Worm (Caenorhabditis elegans) whole organism, L1 larva: Measurements from ENCODE around the gene scav-5.

ENCODE experiments used
- C16A3.4 ChIP-seq: fragments of 150-350 bp; optimal IDR thresholded peaks from 2 replicates; lab custom pipeline; 2014; ENCODE audit warnings: missing biosample characterization, missing genetic modification characterization
- C34B4.2 ChIP-seq: sonication (generic microtip); optimal IDR thresholded peaks from 2 replicates; lab custom pipeline; 2017; ENCODE audit warnings: mild to moderate bottlenecking, missing genetic modification characterization, missing compliant biosample characterization
- F16B12.6 ChIP-seq: fragments of 150-350 bp; optimal IDR thresholded peaks from 2 replicates; lab custom pipeline; 2014; ENCODE audit warnings: missing biosample characterization, missing genetic modification characterization
- aha-1 ChIP-seq: fragments of 150-350 bp; optimal IDR thresholded peaks from 2 replicates; lab custom pipeline; 2014; ENCODE audit warnings: missing biosample characterization, missing genetic modification characterization
- ama-1 ChIP-seq: fragments of 150-350 bp; optimal IDR thresholded peaks from 2 replicates; lab custom pipeline; 2014
- blmp-1 ChIP-seq: fragments of 150-350 bp; optimal IDR thresholded peaks from 2 replicates; lab custom pipeline; 2014; ENCODE audit warnings: missing biosample characterization, missing genetic modification characterization
- ceh-8 ChIP-seq: fragments of 200-800 bp; sonication (Bioruptor generic); optimal IDR thresholded peaks from 2 replicates; lab custom pipeline; 2018; ENCODE audit warnings: mild to moderate bottlenecking, missing genetic modification characterization, moderate library complexity, missing compliant biosample characterization
- ceh-82 ChIP-seq, 3 experiments: fragments of 150-350 bp in 1 of 3; sonication (generic microtip) in 2 of 3; optimal IDR thresholded peaks; 2 replicates each; lab custom pipeline; 2014 to 2017; ENCODE audit warnings: missing biosample characterization in 3 of 3, missing genetic modification characterization in 3 of 3
- dpl-1 ChIP-seq, 3 experiments: fragments of 150-350 bp in 2 of 3; sonication (generic microtip) in 1 of 3; optimal IDR thresholded peaks; 2 replicates each; lab custom pipeline; 2014 to 2017; ENCODE audit warnings: missing biosample characterization in 3 of 3, missing genetic modification characterization in 3 of 3, missing genetic modification reagents in 3 of 3
- dsc-1 ChIP-seq: sonication (generic microtip); optimal IDR thresholded peaks from 2 replicates; lab custom pipeline; 2016; ENCODE audit warnings: mild to moderate bottlenecking, missing genetic modification characterization, missing compliant biosample characterization
- efl-3 ChIP-seq: fragments of 200-800 bp; sonication (Bioruptor generic); optimal IDR thresholded peaks from 2 replicates; lab custom pipeline; 2018; ENCODE audit warnings: mild to moderate bottlenecking, missing genetic modification characterization, missing compliant biosample characterization
- fkh-10 ChIP-seq: sonication (generic microtip); optimal IDR thresholded peaks from 2 replicates; lab custom pipeline; 2017; ENCODE audit warnings: missing biosample characterization, missing genetic modification reagents, missing genetic modification characterization
- grh-1 ChIP-seq: fragments of 200-800 bp; sonication (Bioruptor generic); IDR thresholded peaks from 2 replicates; pipeline ENCODE4 v1.3.6; 2022; ENCODE audit warnings: missing genetic modification reagents, missing genetic modification characterization, missing compliant biosample characterization
- hlh-17 ChIP-seq: fragments of 200-800 bp; sonication (Bioruptor generic); optimal IDR thresholded peaks from 2 replicates; lab custom pipeline; 2018; ENCODE audit warnings: missing genetic modification characterization, mild to moderate bottlenecking, missing compliant biosample characterization, moderate library complexity, borderline replicate concordance
- hlh-4 ChIP-seq: sonication (generic microtip); optimal IDR thresholded peaks from 2 replicates; lab custom pipeline; 2016; ENCODE audit warnings: mild to moderate bottlenecking, missing genetic modification characterization, missing compliant biosample characterization
- hpl-2 ChIP-seq: fragments of 150-350 bp; optimal IDR thresholded peaks from 2 replicates; lab custom pipeline; 2014; ENCODE audit warnings: missing biosample characterization, missing genetic modification reagents, missing genetic modification characterization
- jun-1 ChIP-seq: fragments of 150-350 bp; optimal IDR thresholded peaks from 2 replicates; lab custom pipeline; 2014; ENCODE audit warnings: missing biosample characterization, missing genetic modification reagents, missing genetic modification characterization
- lin-14 ChIP-seq: fragments of 200-800 bp; sonication (Bioruptor generic); optimal IDR thresholded peaks from 2 replicates; lab custom pipeline; 2018; ENCODE audit warnings: mild to moderate bottlenecking, missing genetic modification characterization, moderate library complexity, missing compliant biosample characterization
- lin-35 ChIP-seq, 2 experiments: fragments of 150-350 bp; optimal IDR thresholded peaks; 2 replicates each; lab custom pipeline; 2014; ENCODE audit warnings: missing biosample characterization in 2 of 2, missing genetic modification characterization in 2 of 2, missing genetic modification reagents in 2 of 2
- lsy-2 ChIP-seq, 2 experiments: fragments of 150-350 bp; optimal IDR thresholded peaks; 2 replicates each; lab custom pipeline; 2014; ENCODE audit warnings: missing biosample characterization in 2 of 2, missing genetic modification characterization in 2 of 2
- nhr-11 ChIP-seq: fragments of 150-350 bp; optimal IDR thresholded peaks from 2 replicates; lab custom pipeline; 2014; ENCODE audit warnings: missing biosample characterization, missing genetic modification characterization
- nhr-12 ChIP-seq: sonication (generic microtip); optimal IDR thresholded peaks from 2 replicates; lab custom pipeline; 2017; ENCODE audit warnings: missing biosample characterization, missing genetic modification characterization
- nhr-20 ChIP-seq: sonication (generic microtip); optimal IDR thresholded peaks from 2 replicates; lab custom pipeline; 2016; ENCODE audit warnings: mild to moderate bottlenecking, missing genetic modification characterization, missing compliant biosample characterization
- nhr-237 ChIP-seq: fragments of 150-350 bp; optimal IDR thresholded peaks from 2 replicates; lab custom pipeline; 2014; ENCODE audit warnings: missing biosample characterization, missing genetic modification characterization
- nhr-28 ChIP-seq: fragments of 150-350 bp; optimal IDR thresholded peaks from 2 replicates; lab custom pipeline; 2014; ENCODE audit warnings: missing biosample characterization, missing genetic modification characterization
- nhr-47 ChIP-seq: sonication (generic microtip); optimal IDR thresholded peaks from 2 replicates; lab custom pipeline; 2016; ENCODE audit warnings: mild to moderate bottlenecking, missing genetic modification characterization, moderate library complexity, missing compliant biosample characterization
- nhr-71 ChIP-seq: sonication (generic microtip); optimal IDR thresholded peaks from 2 replicates; lab custom pipeline; 2016; ENCODE audit warnings: mild to moderate bottlenecking, missing genetic modification characterization, moderate library complexity, missing compliant biosample characterization
- nhr-77 ChIP-seq: fragments of 150-350 bp; optimal IDR thresholded peaks from 2 replicates; lab custom pipeline; 2014; ENCODE audit warnings: missing biosample characterization, missing genetic modification characterization
- nhr-90 ChIP-seq: sonication (generic microtip); optimal IDR thresholded peaks from 2 replicates; lab custom pipeline; 2016; ENCODE audit warnings: mild to moderate bottlenecking, missing genetic modification characterization, missing compliant biosample characterization; ENCODE audit not compliant: poor library complexity
- pax-3 ChIP-seq: fragments of 200-800 bp; sonication (Bioruptor generic); optimal IDR thresholded peaks from 2 replicates; lab custom pipeline; 2018; ENCODE audit warnings: mild to moderate bottlenecking, missing genetic modification characterization, moderate library complexity, missing compliant biosample characterization
- rnt-1 ChIP-seq: sonication (generic microtip); optimal IDR thresholded peaks from 2 replicates; lab custom pipeline; 2016; ENCODE audit warnings: mild to moderate bottlenecking, missing genetic modification characterization, moderate library complexity, missing compliant biosample characterization
- skn-1 ChIP-seq: fragments of 150-350 bp; optimal IDR thresholded peaks from 2 replicates; lab custom pipeline; 2014; ENCODE audit warnings: missing biosample characterization, missing genetic modification characterization
- sptf-1 ChIP-seq: fragments of 150-350 bp; optimal IDR thresholded peaks from 2 replicates; lab custom pipeline; 2014; ENCODE audit warnings: missing biosample characterization, missing genetic modification characterization
- swsn-7 ChIP-seq: sonication (generic microtip); optimal IDR thresholded peaks from 2 replicates; lab custom pipeline; 2016; ENCODE audit warnings: missing genetic modification characterization, missing compliant biosample characterization
- tbx-2 ChIP-seq: sonication (generic microtip); optimal IDR thresholded peaks from 2 replicates; lab custom pipeline; 2016; ENCODE audit warnings: missing genetic modification characterization, missing compliant biosample characterization
- unc-30 ChIP-seq: sonication (generic microtip); optimal IDR thresholded peaks from 2 replicates; lab custom pipeline; 2017; ENCODE audit warnings: missing biosample characterization, missing genetic modification characterization
- unc-62 ChIP-seq: fragments of 150-350 bp; optimal IDR thresholded peaks from 2 replicates; lab custom pipeline; 2014; ENCODE audit warnings: missing biosample characterization, missing genetic modification reagents, missing genetic modification characterization
- vab-15 ChIP-seq: sonication (generic microtip); optimal IDR thresholded peaks from 2 replicates; lab custom pipeline; 2017; ENCODE audit warnings: missing genotype, mild to moderate bottlenecking, missing genetic modification characterization, missing compliant biosample characterization
- xbp-1 ChIP-seq: sonication (generic microtip); optimal IDR thresholded peaks from 2 replicates; lab custom pipeline; 2016; ENCODE audit warnings: missing genetic modification characterization, missing compliant biosample characterization
- zip-4 ChIP-seq: fragments of 200-800 bp; sonication (Bioruptor generic); optimal IDR thresholded peaks from 2 replicates; lab custom pipeline; 2018; ENCODE audit warnings: mild to moderate bottlenecking, missing genetic modification characterization, moderate library complexity, missing compliant biosample characterization
- ztf-4 ChIP-seq: fragments of 150-350 bp; optimal IDR thresholded peaks from 2 replicates; lab custom pipeline; 2014; ENCODE audit warnings: missing biosample characterization, missing genetic modification characterization

Gene scav-5

DNA sequence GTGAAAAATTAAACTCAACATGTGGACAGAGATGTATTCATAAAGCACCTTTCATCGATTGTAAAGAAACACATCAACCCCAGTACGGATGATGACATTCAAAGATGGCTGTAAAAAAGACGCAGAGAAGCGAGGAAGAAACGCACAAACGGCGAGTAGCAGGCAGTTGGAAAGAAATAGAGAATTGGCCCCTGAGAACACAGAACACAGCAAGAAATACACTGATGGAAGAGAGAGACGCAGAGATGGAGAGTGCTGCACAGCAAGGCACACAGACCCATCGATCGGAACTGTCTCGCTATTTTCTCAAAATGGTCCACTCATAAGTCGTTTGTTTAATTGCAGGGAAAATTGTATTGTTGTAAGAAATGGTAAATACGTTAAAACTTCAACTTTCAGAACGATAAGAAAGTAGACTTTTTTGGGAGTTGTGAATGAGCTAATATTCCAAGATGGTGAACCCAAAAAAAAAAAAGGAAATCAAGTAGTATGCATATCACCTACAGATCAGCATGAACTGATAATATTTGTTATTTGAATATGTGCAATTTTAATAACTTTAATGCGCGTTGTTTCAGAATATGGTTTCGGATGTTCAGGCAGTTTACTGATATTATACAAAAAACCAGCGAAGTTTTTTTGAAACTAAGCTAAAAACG is 35.4 kb upstream of the scav-5 start (continued):
- TF ChIP-seq nhr-90 (tag; lab: Kevin White, UChicago) (peak; percentile 33), nhr-12 (tag; lab: Kevin White, UChicago) (no peak), lin-14 (peak; percentile 89), ztf-4 (no peak), nhr-71 (peak; percentile 71), swsn-7 (peak; percentile 50), unc-30 (tag; lab: Kevin White, UChicago) (no peak), ceh-82 (tag; optimal IDR thresholded peaks at IDR 0.05; lab: Kevin White, UChicago) (peak in 1 of 3 experiments; percentile 3), C34B4.2 (tag; lab: Kevin White, UChicago) (no peak), unc-62 (GFP tag; lab: Kevin White, UChicago) (no peak), lsy-2 (tag; optimal IDR thresholded peaks at IDR 0.05; lab: Kevin White, UChicago) (peak; percentile 27 to 67), nhr-237 (no peak), jun-1 (tag; lab: Kevin White, UChicago) (peak; percentile 71), aha-1 (tag; lab: Kevin White, UChicago) (no peak), nhr-28 (tag; lab: Kevin White, UChicago) (no peak), blmp-1 (tag; lab: Kevin White, UChicago) (peak; percentile 56), fkh-10 (GFP tag; lab: Kevin White, UChicago) (no peak), dsc-1 (peak; percentile 25), vab-15 (tag; lab: Kevin White, UChicago) (no peak), sptf-1 (no peak), tbx-2 (tag; lab: Kevin White, UChicago) (peak; percentile 45), hpl-2 (GFP tag; lab: Kevin White, UChicago) (no peak), lin-35 (GFP tag; optimal IDR thresholded peaks at IDR 0.05; lab: Kevin White, UChicago) (peak; percentile 36 to 60), skn-1 (peak; percentile 90), dpl-1 (GFP tag; optimal IDR thresholded peaks at IDR 0.05; lab: Kevin White, UChicago) (peak in 1 of 3 experiments; percentile 5), nhr-47 (tag; lab: Kevin White, UChicago) (peak; percentile 29), F16B12.6 (tag; lab: Kevin White, UChicago) (no peak), nhr-20 (peak; percentile 64), nhr-77 (tag; lab: Kevin White, UChicago) (no peak)
- TF ChIP-seq, all 84 proteins: peak for 27

- TF ChIP-seq aha-1 (tag; lab: Kevin White, UChicago) (no peak), ama-1 (lab: Kevin White, UChicago) (no peak), ceh-8 (GFP tag; lab: Kevin White, UChicago) (peak; percentile 76)
- TF ChIP-seq, all 84 proteins: peak for 1
Observed at ce11 chrX:9831215-9831614, 26.9 kb upstream of the scav-5 start, which contains the start of gene rrc-1. Gene rrc-1 (minus strand): TSS chrX:9831288.

DNA sequence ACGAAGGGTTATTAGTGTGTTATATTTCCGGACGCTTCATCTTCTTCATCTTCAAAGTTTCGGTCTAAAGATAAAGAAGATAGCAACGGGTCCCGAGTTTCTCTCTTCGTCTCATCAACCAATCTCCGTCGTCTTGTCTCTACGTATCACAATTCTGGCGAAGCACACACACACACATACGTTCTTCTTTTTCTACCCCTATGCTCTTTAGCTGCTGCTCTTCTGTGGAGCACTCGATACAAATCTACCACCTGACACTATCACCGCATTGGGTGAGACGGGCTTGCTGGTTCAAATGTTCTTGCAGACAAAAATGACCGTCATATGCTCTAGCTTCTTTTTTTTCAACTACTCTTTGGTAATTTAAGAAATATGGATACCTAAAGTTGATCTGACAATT is 25.8 kb upstream of the scav-5 start:
- TF ChIP-seq C34B4.2 (tag; lab: Kevin White, UChicago) = no peak
- no peak for TF ChIP-seq C16A3.4
- no peak for TF ChIP-seq jun-1 (tag; lab: Kevin White, UChicago)
- peak; percentile 62 for TF ChIP-seq rnt-1 (tag; lab: Kevin White, UChicago)
- TF ChIP-seq nhr-71 = peak; percentile 40
- no peak for TF ChIP-seq nhr-11 (tag; lab: Kevin White, UChicago)
- no peak for TF ChIP-seq unc-62 (GFP tag; lab: Kevin White, UChicago)
- peak; percentile 52 for TF ChIP-seq lin-14
- no peak for TF ChIP-seq zip-4 (GFP tag; lab: Kevin White, UChicago)
- TF ChIP-seq nhr-237 = no peak
- no peak for TF ChIP-seq xbp-1
- TF ChIP-seq efl-3 = no peak
- TF ChIP-seq grh-1 = no peak
- no peak for TF ChIP-seq hlh-4 (tag; lab: Kevin White, UChicago)
- TF ChIP-seq hlh-17 (GFP tag; lab: Kevin White, UChicago) = no peak
- peak in 1 of 2 experiments; percentile 3 for TF ChIP-seq lsy-2 (tag; optimal IDR thresholded peaks at IDR 0.05; lab: Kevin White, UChicago)
- no peak for TF ChIP-seq lin-35 (GFP tag; optimal IDR thresholded peaks at IDR 0.05; lab: Kevin White, UChicago)
- no peak for TF ChIP-seq pax-3 (tag; lab: Kevin White, UChicago)
